Worm (Caenorhabditis elegans) whole organism, L2 larva: ENCODE results near the gene lpr-2.

ENCODE experiments used
- C34F6.9 ChIP-seq: fragments of 150-350 bp; optimal IDR thresholded peaks from 2 replicates; lab custom pipeline; 2014; ENCODE audit warnings: missing biosample characterization, missing genetic modification characterization
- F13H6.1 ChIP-seq: sonication (generic microtip); optimal IDR thresholded peaks from 2 replicates; lab custom pipeline; 2016; ENCODE audit warnings: missing genetic modification characterization, missing compliant biosample characterization
- Y55F3AM.14 ChIP-seq: fragments of 200-800 bp; sonication (Bioruptor generic); optimal IDR thresholded peaks from 2 replicates; lab custom pipeline; 2018; ENCODE audit warnings: mild to moderate bottlenecking, missing genetic modification characterization, missing compliant biosample characterization
- ZK546.5 ChIP-seq: sonication (generic microtip); optimal IDR thresholded peaks from 2 replicates; lab custom pipeline; 2017; ENCODE audit warnings: missing biosample characterization, missing genetic modification characterization
- alr-1 ChIP-seq: fragments of 150-350 bp; optimal IDR thresholded peaks from 2 replicates; lab custom pipeline; 2014; ENCODE audit warnings: missing biosample characterization, missing genetic modification characterization
- blmp-1 ChIP-seq: sonication (generic microtip); optimal IDR thresholded peaks from 2 replicates; lab custom pipeline; 2017; ENCODE audit warnings: missing genetic modification characterization, mild to moderate bottlenecking, missing compliant biosample characterization, antibody characterized with exemption, moderate library complexity; ENCODE audit not compliant: insufficient read depth
- ceh-82 ChIP-seq: fragments of 150-350 bp; optimal IDR thresholded peaks from 2 replicates; lab custom pipeline; 2014; ENCODE audit warnings: missing biosample characterization, missing genetic modification characterization
- crh-2 ChIP-seq: sonication (generic microtip); optimal IDR thresholded peaks from 2 replicates; lab custom pipeline; 2017; ENCODE audit warnings: missing biosample characterization, missing genetic modification characterization
- dmd-4 ChIP-seq: sonication (generic microtip); optimal IDR thresholded peaks from 2 replicates; lab custom pipeline; 2017; ENCODE audit warnings: missing biosample characterization, missing genetic modification characterization
- egl-27 ChIP-seq: sonication (generic microtip); optimal IDR thresholded peaks from 3 replicates; lab custom pipeline; 2017; ENCODE audit warnings: missing biosample characterization, missing genetic modification reagents, missing genetic modification characterization
- elt-3 ChIP-seq: sonication (generic microtip); optimal IDR thresholded peaks from 2 replicates; lab custom pipeline; 2017; ENCODE audit warnings: missing biosample characterization, missing genetic modification characterization
- fos-1 ChIP-seq: fragments of 150-350 bp; optimal IDR thresholded peaks from 2 replicates; lab custom pipeline; 2014; ENCODE audit warnings: missing biosample characterization, missing genetic modification characterization
- gmeb-1 ChIP-seq: fragments of 150-350 bp; optimal IDR thresholded peaks from 2 replicates; lab custom pipeline; 2014; ENCODE audit warnings: missing biosample characterization, missing genetic modification characterization
- lin-11 ChIP-seq: fragments of 150-350 bp; sonication (generic microtip); optimal IDR thresholded peaks from 2 replicates; lab custom pipeline; 2014; ENCODE audit warnings: missing biosample characterization, missing genetic modification characterization, inconsistent platforms, mixed read lengths
- lin-39 ChIP-seq: fragments of 150-350 bp; optimal IDR thresholded peaks from 2 replicates; lab custom pipeline; 2014; ENCODE audit warnings: missing biosample characterization, missing genetic modification reagents, missing genetic modification characterization
- mdl-1 ChIP-seq, 2 experiments: fragments of 150-350 bp in 1 of 2; sonication (generic microtip) in 1 of 2; optimal IDR thresholded peaks; 2 replicates each; lab custom pipeline; 2017; ENCODE audit warnings: missing biosample characterization in 2 of 2, missing genetic modification characterization in 2 of 2
- nhr-10 ChIP-seq: sonication (generic microtip); optimal IDR thresholded peaks from 2 replicates; lab custom pipeline; 2017; ENCODE audit warnings: missing biosample characterization, missing genetic modification characterization
- nhr-12 ChIP-seq: fragments of 150-350 bp; optimal IDR thresholded peaks from 2 replicates; lab custom pipeline; 2014; ENCODE audit warnings: missing biosample characterization, missing genetic modification characterization
- nhr-129 ChIP-seq: fragments of 150-350 bp; optimal IDR thresholded peaks from 2 replicates; lab custom pipeline; 2014; ENCODE audit warnings: missing biosample characterization, missing genetic modification characterization
- nhr-21 ChIP-seq: fragments of 150-350 bp; optimal IDR thresholded peaks from 2 replicates; lab custom pipeline; 2014; ENCODE audit warnings: missing biosample characterization, missing genetic modification characterization
- nhr-23 ChIP-seq: fragments of 150-350 bp; optimal IDR thresholded peaks from 2 replicates; lab custom pipeline; 2014; ENCODE audit warnings: missing biosample characterization, missing genetic modification reagents, missing genetic modification characterization
- nhr-25 ChIP-seq: fragments of 150-350 bp; sonication (generic microtip); optimal IDR thresholded peaks from 3 replicates; lab custom pipeline; 2014; ENCODE audit warnings: missing biosample characterization, missing genetic modification characterization
- nhr-6 ChIP-seq: fragments of 150-350 bp; optimal IDR thresholded peaks from 2 replicates; lab custom pipeline; 2014; ENCODE audit warnings: missing biosample characterization, missing genetic modification characterization
- nhr-77 ChIP-seq: fragments of 150-350 bp; optimal IDR thresholded peaks from 2 replicates; lab custom pipeline; 2014; ENCODE audit warnings: missing biosample characterization, missing genetic modification characterization
- skn-1 ChIP-seq: sonication (generic microtip); optimal IDR thresholded peaks from 2 replicates; lab custom pipeline; 2017; ENCODE audit warnings: missing biosample characterization, missing genetic modification characterization
- sma-9 ChIP-seq, 2 experiments: fragments of 150-350 bp in 1 of 2; sonication (generic microtip) in 1 of 2; optimal IDR thresholded peaks; 2 replicates each; lab custom pipeline; 2014 to 2016; ENCODE audit warnings: missing genetic modification characterization in 2 of 2, mild to moderate bottlenecking in 1 of 2, missing biosample characterization in 1 of 2, missing compliant biosample characterization in 1 of 2, missing genetic modification reagents in 1 of 2, moderate library complexity in 1 of 2
- snpc-4 ChIP-seq: fragments of 150-350 bp; optimal IDR thresholded peaks from 2 replicates; lab custom pipeline; 2014; ENCODE audit warnings: missing biosample characterization, missing genetic modification characterization
- unc-39 ChIP-seq: fragments of 150-350 bp; optimal IDR thresholded peaks from 2 replicates; lab custom pipeline; 2014; ENCODE audit warnings: missing biosample characterization, missing genetic modification characterization
- unc-55 ChIP-seq: fragments of 150-350 bp; sonication (generic microtip); optimal IDR thresholded peaks from 3 replicates; lab custom pipeline; 2014; ENCODE audit warnings: missing biosample characterization, missing genetic modification reagents, missing genetic modification characterization
- unc-62 ChIP-seq: fragments of 150-350 bp; optimal IDR thresholded peaks from 2 replicates; lab custom pipeline; 2014; ENCODE audit warnings: missing biosample characterization, missing genetic modification reagents, missing genetic modification characterization
- zag-1 ChIP-seq: fragments of 150-350 bp; optimal IDR thresholded peaks from 2 replicates; lab custom pipeline; 2014; ENCODE audit warnings: missing biosample characterization, missing genetic modification characterization
- ztf-11 ChIP-seq: sonication (generic microtip); optimal IDR thresholded peaks from 2 replicates; lab custom pipeline; 2017; ENCODE audit warnings: missing biosample characterization, missing genetic modification characterization
- ztf-4 ChIP-seq: fragments of 150-350 bp; optimal IDR thresholded peaks from 2 replicates; lab custom pipeline; 2014; ENCODE audit warnings: missing biosample characterization, missing genetic modification characterization

Gene lpr-2

DNA sequence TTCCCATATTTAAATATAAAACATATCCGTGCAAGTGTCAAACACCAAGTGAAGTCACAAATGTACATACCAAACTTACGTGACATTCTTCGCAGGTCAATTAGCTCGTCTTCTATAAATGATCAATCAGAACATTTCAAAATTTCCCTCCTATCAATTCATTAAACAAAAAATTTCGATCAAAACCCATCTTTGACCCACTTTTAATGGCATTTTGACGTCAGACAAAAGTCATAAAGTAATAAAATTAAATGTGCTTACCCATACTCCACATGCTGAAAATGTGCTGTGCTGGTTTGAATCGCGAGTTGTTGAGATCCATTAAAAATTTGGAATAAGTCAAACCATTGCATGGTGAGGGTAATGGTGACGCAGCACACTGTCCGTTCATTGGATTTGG lies 9.2 kb upstream of the lpr-2 start:
- TF ChIP-seq snpc-4 (tag; lab: Kevin White, UChicago): no peak
- peak; percentile 31 for TF ChIP-seq sma-9 (GFP tag; optimal IDR thresholded peaks at IDR 0.05; lab: Kevin White, UChicago)
- TF ChIP-seq sma-9 (tag; optimal IDR thresholded peaks at IDR 0.05; lab: Kevin White, UChicago): no peak
- TF ChIP-seq gmeb-1 (tag; lab: Kevin White, UChicago): no peak
- TF ChIP-seq, all 48 proteins: peak for 1

DNA sequence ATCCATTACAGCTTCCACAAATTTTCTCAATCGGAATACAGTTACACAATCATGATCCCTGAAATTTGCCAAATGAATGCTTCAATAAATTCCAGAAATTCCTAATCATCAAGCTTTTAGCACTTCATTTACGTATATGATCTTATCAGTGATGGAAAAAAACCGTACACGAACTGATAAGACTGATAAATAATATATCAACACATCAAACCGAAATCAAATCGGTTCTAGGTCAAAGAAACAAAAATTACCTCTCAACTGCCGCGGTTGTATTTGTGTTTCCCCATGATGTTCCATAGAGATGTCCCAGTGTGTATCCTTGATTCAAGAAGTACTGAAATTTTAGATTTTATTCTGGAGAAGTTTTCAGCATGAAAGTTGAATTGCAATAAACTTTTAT lies 8.0 kb upstream of the lpr-2 start:
- TF ChIP-seq fos-1 (tag; lab: Kevin White, UChicago) (peak; percentile 66), lin-39 (tag; lab: Kevin White, UChicago) (no peak), nhr-6 (tag; lab: Kevin White, UChicago) (no peak), ceh-82 (tag; lab: Kevin White, UChicago) (no peak), sma-9 (GFP tag; optimal IDR thresholded peaks at IDR 0.05; lab: Kevin White, UChicago) (peak; percentile 17), sma-9 (tag; optimal IDR thresholded peaks at IDR 0.05; lab: Kevin White, UChicago) (no peak), crh-2 (tag; lab: Kevin White, UChicago) (peak; percentile 15), gmeb-1 (tag; lab: Kevin White, UChicago) (no peak), F13H6.1 (tag; lab: Kevin White, UChicago) (no peak), nhr-23 (tag; lab: Kevin White, UChicago) (no peak), skn-1 (tag; lab: Kevin White, UChicago) (no peak), blmp-1 (tag; lab: Kevin White, UChicago) (no peak)
- TF ChIP-seq, all 48 proteins: peak for 3

DNA sequence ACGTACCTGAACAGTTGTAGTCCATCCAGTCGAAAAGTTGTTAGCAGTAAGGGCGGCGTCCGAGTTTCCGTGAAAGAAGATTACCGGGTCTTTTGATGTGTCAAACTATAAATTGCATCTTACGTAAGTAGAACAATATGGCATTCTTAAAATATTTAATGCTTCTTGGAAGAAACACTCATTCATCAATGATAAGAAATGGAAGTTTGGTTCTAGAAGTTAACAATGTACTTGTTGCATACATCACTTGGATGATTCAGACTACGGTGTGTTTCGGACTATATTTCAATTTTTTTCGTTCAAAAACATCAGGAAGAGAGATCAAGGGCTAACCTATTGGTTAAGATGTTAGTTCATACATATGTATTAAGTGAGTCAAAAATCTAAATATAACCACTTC lies 6.9 kb upstream of the lpr-2 start:
- no peak for TF ChIP-seq ztf-4
- no peak for TF ChIP-seq nhr-129 (tag; lab: Kevin White, UChicago)
- no peak for TF ChIP-seq gmeb-1 (tag; lab: Kevin White, UChicago)
- no peak for TF ChIP-seq ZK546.5 (tag; lab: Kevin White, UChicago)
- no peak for TF ChIP-seq egl-27
- TF ChIP-seq elt-3 (tag; lab: Kevin White, UChicago): no peak
- TF ChIP-seq, all 48 proteins: peak for 0

DNA sequence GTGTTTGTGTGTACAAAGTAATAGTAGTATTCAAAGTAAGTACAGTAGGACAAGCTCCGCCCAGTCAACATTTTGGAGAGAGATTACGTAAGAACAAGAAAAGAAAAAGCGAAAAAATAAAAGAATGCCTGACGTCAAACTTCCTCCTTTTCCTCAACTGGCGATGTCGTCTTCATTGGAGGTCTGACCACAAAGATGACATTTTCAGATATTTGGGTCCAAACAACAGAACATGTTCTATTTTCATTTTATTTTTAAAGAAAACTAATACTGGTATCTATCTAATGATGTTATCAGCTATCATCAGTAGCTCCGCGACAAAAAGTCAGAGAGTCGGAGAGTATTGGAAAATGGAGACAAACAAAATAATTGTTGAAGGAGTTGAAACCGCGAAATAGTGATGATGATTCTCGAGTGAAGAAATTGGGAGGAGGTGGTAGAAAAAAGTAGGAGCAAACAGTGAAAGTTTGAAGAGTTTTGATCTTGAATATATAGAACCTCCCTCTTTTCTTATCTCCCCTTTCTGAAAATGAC lies 5.3 kb upstream of the lpr-2 start, which contains the start of gene lips-5:
Gene lips-5, minus strand, starts transcription at position 51 of the 534 bp plus-strand sequence.
- TF ChIP-seq zag-1: no peak
- TF ChIP-seq nhr-10 (tag; lab: Kevin White, UChicago): no peak
- TF ChIP-seq fos-1 (tag; lab: Kevin White, UChicago): peak; percentile 22
- TF ChIP-seq sma-9 (GFP tag; optimal IDR thresholded peaks at IDR 0.05; lab: Kevin White, UChicago): no peak
- TF ChIP-seq sma-9 (tag; optimal IDR thresholded peaks at IDR 0.05; lab: Kevin White, UChicago): no peak
- TF ChIP-seq dmd-4 (tag; lab: Kevin White, UChicago): no peak
- TF ChIP-seq nhr-21 (tag; lab: Kevin White, UChicago): no peak

DNA sequence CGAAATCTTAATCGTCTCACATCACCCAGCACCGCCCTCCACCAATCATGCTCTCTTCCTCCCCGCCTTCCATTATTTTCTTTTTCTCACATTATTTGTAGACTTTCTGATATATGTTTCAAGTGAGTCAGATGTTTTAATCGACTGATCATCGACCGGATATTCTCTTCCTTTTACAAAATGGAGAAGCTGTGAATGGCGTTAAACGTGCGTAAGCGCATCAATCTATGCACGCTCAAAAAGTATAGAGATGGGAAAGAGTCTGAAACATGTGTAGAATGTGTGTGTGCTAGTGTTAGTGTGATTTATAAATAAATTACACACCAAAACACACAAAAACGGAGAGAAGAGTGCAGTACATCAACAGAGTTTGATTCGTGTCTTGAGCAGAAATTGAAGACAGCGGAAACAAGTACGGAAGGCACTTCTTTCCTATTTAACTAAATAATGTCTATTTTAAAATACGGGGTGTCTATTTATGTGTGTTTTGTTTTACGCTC lies 2.0 kb upstream of the lpr-2 start:
- no peak for TF ChIP-seq blmp-1 (tag; lab: Kevin White, UChicago)
- TF ChIP-seq unc-55 (GFP tag; lab: Kevin White, UChicago): peak; percentile 35

DNA sequence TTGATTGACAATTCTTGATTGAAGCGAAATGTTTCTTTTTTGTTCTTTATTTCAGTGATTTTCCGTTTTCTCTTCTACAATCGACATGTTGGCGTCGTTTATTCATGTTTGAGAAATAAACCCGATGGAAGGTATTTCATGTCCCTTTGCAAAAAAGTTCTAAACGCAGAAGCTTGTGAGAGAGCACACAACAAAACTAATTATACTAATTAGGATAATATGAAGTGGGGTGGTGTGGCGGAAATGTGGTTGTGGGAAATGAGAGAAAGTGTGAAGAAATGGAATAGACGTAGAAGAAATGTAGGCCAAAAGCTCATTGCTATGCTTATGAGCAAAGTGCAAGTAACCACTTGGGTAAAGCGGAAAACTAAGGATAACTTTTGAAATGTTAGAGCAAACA lies 3.8 kb downstream of the lpr-2 start:
- TF ChIP-seq blmp-1 (tag; lab: Kevin White, UChicago) (no peak), ztf-11 (tag; lab: Kevin White, UChicago) (no peak), nhr-12 (tag; lab: Kevin White, UChicago) (no peak), nhr-25 (tag; lab: Kevin White, UChicago) (no peak), ZK546.5 (tag; lab: Kevin White, UChicago) (no peak), gmeb-1 (tag; lab: Kevin White, UChicago) (no peak), nhr-23 (tag; lab: Kevin White, UChicago) (no peak), nhr-6 (tag; lab: Kevin White, UChicago) (no peak), mdl-1 (tag; optimal IDR thresholded peaks at IDR 0.05; lab: Kevin White, UChicago) (no peak), unc-39 (tag; lab: Kevin White, UChicago) (no peak), lin-11 (tag; lab: Kevin White, UChicago) (no peak), fos-1 (tag; lab: Kevin White, UChicago) (no peak), nhr-77 (no peak), sma-9 (GFP tag; optimal IDR thresholded peaks at IDR 0.05; lab: Kevin White, UChicago) (no peak), sma-9 (tag; optimal IDR thresholded peaks at IDR 0.05; lab: Kevin White, UChicago) (no peak), alr-1 (tag; lab: Kevin White, UChicago) (no peak), ztf-4 (no peak), unc-62 (no peak), elt-3 (tag; lab: Kevin White, UChicago) (no peak), C34F6.9 (tag; lab: Kevin White, UChicago) (no peak), Y55F3AM.14 (GFP tag; lab: Kevin White, UChicago) (no peak)
